Worm (Caenorhabditis elegans) whole organism, L3 larva: ENCODE data around the gene K11H12.11.

Source experiments
- ama-1 ChIP-seq: fragments of 150-350 bp; optimal IDR thresholded peaks from 2 replicates; lab custom pipeline; 2018
- elt-1 ChIP-seq: fragments of 150-350 bp; optimal IDR thresholded peaks from 2 replicates; lab custom pipeline; 2014; ENCODE audit warnings: missing biosample characterization, missing genetic modification characterization
- fkh-2 ChIP-seq: fragments of 150-350 bp; optimal IDR thresholded peaks from 2 replicates; lab custom pipeline; 2014; ENCODE audit warnings: missing biosample characterization, missing genetic modification reagents, missing genetic modification characterization
- lin-39 ChIP-seq: fragments of 150-350 bp; optimal IDR thresholded peaks from 2 replicates; lab custom pipeline; 2018; ENCODE audit warnings: missing biosample characterization, missing genetic modification reagents, missing genetic modification characterization
- mdl-1 ChIP-seq: fragments of 150-350 bp; optimal IDR thresholded peaks from 2 replicates; lab custom pipeline; 2014; ENCODE audit warnings: missing biosample characterization, missing genetic modification characterization
- nhr-67 ChIP-seq: fragments of 150-350 bp; optimal IDR thresholded peaks from 2 replicates; lab custom pipeline; 2014; ENCODE audit warnings: missing biosample characterization, missing genetic modification characterization

ce11 chrIV:623876-624275 is 46.5 kb downstream of the K11H12.11 start:
- TF ChIP-seq elt-1 (tag; lab: Kevin White, UChicago) (no peak), ama-1 (lab: Kevin White, UChicago) (no peak), fkh-2 (tag; lab: Kevin White, UChicago) (no peak), lin-39 (tag; lab: Kevin White, UChicago) (no peak), mdl-1 (tag; lab: Kevin White, UChicago) (no peak), nhr-67 (tag; lab: Kevin White, UChicago) (no peak)
